Worm (Caenorhabditis elegans) whole organism, L4/young adult: ENCODE results near the gene bli-1.

Source experiments
- W03F9.2 ChIP-seq: fragments of 150-350 bp; optimal IDR thresholded peaks from 2 replicates; lab custom pipeline; 2014; ENCODE audit warnings: missing biosample characterization, missing genetic modification characterization
- him-1 ChIP-seq: sonication (generic microtip); optimal IDR thresholded peaks from 2 replicates; lab custom pipeline; 2016; ENCODE audit warnings: missing genotype, missing genetic modification reagents, missing genetic modification characterization, missing compliant biosample characterization

- TF ChIP-seq W03F9.2 (no peak), him-1 (no peak)
Measured at ce11 chrII:10694713-10695112, 14.0 kb upstream of the bli-1 start, which contains the start of gene lgc-57.
